Worm (Caenorhabditis elegans): ENCODE data around the gene C45B11.8.
A peak's percentile ranks its signal among the peaks of the same experiment; 100 is the strongest.

The C45B11.8 gene

ce11 chrV:11051921-11052320, 11.3 kb downstream of the C45B11.8 start, which contains the start of gene T04C12.33:
TSS of gene T04C12.33 (plus strand) at chrV:11052221.
- TF ChIP-seq ceh-63 (GFP tag; optimal IDR thresholded peaks at IDR 0.05) (no peak), lir-3 (tag; optimal IDR thresholded peaks at IDR 0.05; ENCODE audit: poor library complexity) (no peak), swsn-7 (tag; optimal IDR thresholded peaks at IDR 0.05) (no peak), nhr-71 (tag; optimal IDR thresholded peaks at IDR 0.05) (peak; percentile 13)

- TF ChIP-seq dsc-1 (tag; optimal IDR thresholded peaks at IDR 0.05), result no peak
Measured at ce11 chrV:11053827-11054226, 13.3 kb downstream of the C45B11.8 start, which contains the start of gene T04C12.7. TSS of gene T04C12.7 (plus strand) at chrV:11054127.

- TF ChIP-seq hlh-4 (tag; optimal IDR thresholded peaks at IDR 0.05) (no peak), mdl-1 (tag; optimal IDR thresholded peaks at IDR 0.05) (no peak), pqm-1 (tag; optimal IDR thresholded peaks at IDR 0.05) (no peak), C04F5.9 (tag; optimal IDR thresholded peaks at IDR 0.05) (no peak), lsy-2 (tag; optimal IDR thresholded peaks at IDR 0.05) (no peak), unc-62 (GFP tag; optimal IDR thresholded peaks at IDR 0.05) (no peak), F16B12.6 (tag; optimal IDR thresholded peaks at IDR 0.05) (no peak), lin-15B (tag; optimal IDR thresholded peaks at IDR 0.05) (no peak), nhr-76 (tag; optimal IDR thresholded peaks at IDR 0.05) (no peak), blmp-1 (tag; optimal IDR thresholded peaks at IDR 0.05) (no peak), elt-2 (tag; optimal IDR thresholded peaks at IDR 0.05) (no peak), mef-2 (tag; optimal IDR thresholded peaks at IDR 0.05) (no peak), ceh-90 (tag; optimal IDR thresholded peaks at IDR 0.05) (no peak), ceh-88 (GFP tag; IDR thresholded peaks at IDR 0.05) (no peak), fkh-10 (GFP tag; optimal IDR thresholded peaks at IDR 0.05) (no peak), swsn-7 (tag; optimal IDR thresholded peaks at IDR 0.05) (no peak), ceh-8 (GFP tag; optimal IDR thresholded peaks at IDR 0.05) (no peak), pag-3 (tag; optimal IDR thresholded peaks at IDR 0.05; ENCODE audit: borderline replicate concordance, insufficient read depth) (no peak)
Measured at ce11 chrV:11056484-11056883, 15.9 kb downstream of the C45B11.8 start.

- TF ChIP-seq alr-1 (tag; optimal IDR thresholded peaks at IDR 0.05; ENCODE audit: borderline replicate concordance) (no peak), zip-4 (GFP tag; optimal IDR thresholded peaks at IDR 0.05) (no peak), pag-3 (tag; optimal IDR thresholded peaks at IDR 0.05; ENCODE audit: borderline replicate concordance, insufficient read depth) (no peak), tbx-2 (tag; optimal IDR thresholded peaks at IDR 0.05) (no peak), pqm-1 (tag; optimal IDR thresholded peaks at IDR 0.05) (no peak), nhr-19 (GFP tag; conservative IDR thresholded peaks at IDR 0.05) (no peak), F16B12.6 (tag; optimal IDR thresholded peaks at IDR 0.05) (no peak), lir-3 (tag; optimal IDR thresholded peaks at IDR 0.05; ENCODE audit: poor library complexity) (no peak), ces-1 (GFP tag; optimal IDR thresholded peaks at IDR 0.05) (no peak), ceh-8 (GFP tag; optimal IDR thresholded peaks at IDR 0.05) (no peak), C34B4.2 (tag; optimal IDR thresholded peaks at IDR 0.05) (no peak), hlh-4 (tag; optimal IDR thresholded peaks at IDR 0.05) (no peak), unc-98 (GFP tag; IDR thresholded peaks at IDR 0.05) (no peak), snu-23 (GFP tag; optimal IDR thresholded peaks at IDR 0.05) (no peak), elt-2 (tag; optimal IDR thresholded peaks at IDR 0.05) (no peak)
Measured at ce11 chrV:11057043-11057442, 16.5 kb downstream of the C45B11.8 start, which contains the start of gene srh-75. TSS of gene srh-75 (minus strand) at chrV:11057143.

- TF ChIP-seq nhr-71 (tag; optimal IDR thresholded peaks at IDR 0.05), result peak; percentile 19
- TF ChIP-seq ceh-90 (tag; optimal IDR thresholded peaks at IDR 0.05), result no peak
- TF ChIP-seq nhr-90 (tag; optimal IDR thresholded peaks at IDR 0.05; ENCODE audit: poor library complexity), result peak; percentile 13
- TF ChIP-seq alr-1 (tag; optimal IDR thresholded peaks at IDR 0.05; ENCODE audit: borderline replicate concordance), result no peak
- no peak for TF ChIP-seq unc-86 (tag; optimal IDR thresholded peaks at IDR 0.05)
- no peak for TF ChIP-seq ceh-82 (tag; optimal IDR thresholded peaks at IDR 0.05)
- TF ChIP-seq unc-130 (tag; optimal IDR thresholded peaks at IDR 0.05), result no peak
- no peak for TF ChIP-seq rnt-1 (tag; optimal IDR thresholded peaks at IDR 0.05)
- TF ChIP-seq unc-30 (tag; optimal IDR thresholded peaks at IDR 0.05), result no peak
- peak; percentile 4 for TF ChIP-seq elt-2 (tag; optimal IDR thresholded peaks at IDR 0.05)
- peak; percentile 13 for TF ChIP-seq nhr-85 (tag)
- no peak for TF ChIP-seq lin-13 (GFP tag; optimal IDR thresholded peaks at IDR 0.05)
- TF ChIP-seq nhr-19 (GFP tag; conservative IDR thresholded peaks at IDR 0.05), result 0 out of 2 replicates have a peak, but pooled peaks have one; percentile 13
- peak; percentile 61 for TF ChIP-seq ama-1 (optimal IDR thresholded peaks at IDR 0.05)
- TF ChIP-seq ceh-88 (GFP tag; IDR thresholded peaks at IDR 0.05), result no peak
Measured at ce11 chrV:11059180-11059579, 18.6 kb downstream of the C45B11.8 start, which contains the start of gene T04C12.1. TSS of gene T04C12.1 (minus strand) at chrV:11059269.

Measured in whole organism, L1 larva.